Fruit fly (Drosophila melanogaster) whole organism, embryonic: ENCODE data around the gene CG15012.

Experiments used
- Aef1 ChIP-seq: fragments of 200-800 bp; sonication (Bioruptor generic); IDR thresholded peaks from 3 replicates; pipeline ENCODE4 v1.3.6; 2022; ENCODE audit warnings: missing biosample characterization, missing genetic modification characterization
- CG10267 ChIP-seq: fragments of 200-800 bp; sonication (Bioruptor generic); optimal IDR thresholded peaks from 2 replicates; lab custom pipeline; 2018; ENCODE audit warnings: missing biosample characterization, mild to moderate bottlenecking, missing genetic modification characterization, moderate library complexity
- CG12155 ChIP-seq: fragments of 200-800 bp; sonication (Bioruptor generic); optimal IDR thresholded peaks from 3 replicates; lab custom pipeline; 2016; ENCODE audit warnings: missing biosample characterization, missing genetic modification characterization
- CG12744 ChIP-seq: fragments of 200-800 bp; sonication (Bioruptor generic); optimal IDR thresholded peaks from 2 replicates; lab custom pipeline; 2016; ENCODE audit warnings: missing biosample characterization, missing genetic modification characterization
- CG12942 ChIP-seq: fragments of 200-800 bp; sonication (Bioruptor generic); optimal IDR thresholded peaks from 3 replicates; lab custom pipeline; 2016; ENCODE audit warnings: missing biosample characterization, missing genetic modification characterization
- CG15514 ChIP-seq: fragments of 200-800 bp; sonication (Bioruptor generic); optimal IDR thresholded peaks from 3 replicates; lab custom pipeline; 2017; ENCODE audit warnings: missing biosample characterization, missing genetic modification characterization, mild to moderate bottlenecking, moderate library complexity, missing genetic modification reagents
- CG1647 ChIP-seq: fragments of 200-800 bp; sonication (Bioruptor generic); optimal IDR thresholded peaks from 3 replicates; lab custom pipeline; 2016; ENCODE audit warnings: missing biosample characterization, missing genetic modification characterization
- CG17359 ChIP-seq: fragments of 200-800 bp; sonication (Bioruptor generic); optimal IDR thresholded peaks from 3 replicates; lab custom pipeline; 2018; ENCODE audit warnings: missing biosample characterization, mild to moderate bottlenecking, missing genetic modification characterization, moderate library complexity
- CG17802 ChIP-seq: fragments of 200-800 bp; sonication (Bioruptor generic); optimal IDR thresholded peaks from 2 replicates; lab custom pipeline; 2018; ENCODE audit warnings: missing biosample characterization, mild to moderate bottlenecking, missing genetic modification characterization, moderate library complexity
- CG2120 ChIP-seq: fragments of 200-800 bp; sonication (Bioruptor generic); optimal IDR thresholded peaks from 3 replicates; lab custom pipeline; 2016; ENCODE audit warnings: missing biosample characterization, missing genetic modification characterization
- CG3281 ChIP-seq: fragments of 200-800 bp; sonication (Bioruptor generic); optimal IDR thresholded peaks from 3 replicates; lab custom pipeline; 2017; ENCODE audit warnings: missing biosample characterization, mild to moderate bottlenecking, missing genetic modification characterization
- CG4404 ChIP-seq: fragments of 200-800 bp; sonication (Bioruptor generic); IDR thresholded peaks from 2 replicates; pipeline ENCODE4 v1.3.6; 2022; ENCODE audit warnings: missing biosample characterization, missing genetic modification characterization
- CG5180 ChIP-seq: fragments of 200-800 bp; sonication (Bioruptor generic); optimal IDR thresholded peaks from 3 replicates; lab custom pipeline; 2017; ENCODE audit warnings: missing biosample characterization, missing genetic modification characterization, mild to moderate bottlenecking, moderate library complexity, missing genetic modification reagents
- CG6765 ChIP-seq: fragments of 200-800 bp; sonication (Bioruptor generic); optimal IDR thresholded peaks from 3 replicates; lab custom pipeline; 2017; ENCODE audit warnings: missing biosample characterization, mild to moderate bottlenecking, missing genetic modification characterization
- CG7271 ChIP-seq: fragments of 200-800 bp; sonication (Bioruptor generic); optimal IDR thresholded peaks from 2 replicates; lab custom pipeline; 2018; ENCODE audit warnings: missing biosample characterization, mild to moderate bottlenecking, missing genetic modification characterization, moderate library complexity
- CG7987 ChIP-seq: fragments of 200-800 bp; sonication (Bioruptor generic); optimal IDR thresholded peaks from 2 replicates; lab custom pipeline; 2018; ENCODE audit warnings: missing biosample characterization, mild to moderate bottlenecking, missing genetic modification characterization, moderate library complexity
- CG8765 ChIP-seq: fragments of 200-800 bp; sonication (Bioruptor generic); IDR thresholded peaks from 2 replicates; pipeline ENCODE4 v1.3.6; 2022; ENCODE audit warnings: missing biosample characterization, missing genetic modification characterization
- Chrac-16 ChIP-seq: fragments of 200-800 bp; sonication (Bioruptor generic); optimal IDR thresholded peaks from 3 replicates; lab custom pipeline; 2016; ENCODE audit warnings: missing biosample characterization, missing genetic modification characterization
- CoRest ChIP-seq: fragments of 200-800 bp; sonication (Bioruptor generic); optimal IDR thresholded peaks from 3 replicates; lab custom pipeline; 2018; ENCODE audit warnings: missing biosample characterization, mild to moderate bottlenecking, missing genetic modification characterization, moderate library complexity
- Eip74EF ChIP-seq, 2 experiments: fragments of 200-800 bp in 1 of 2; fragments of >200 bp in 1 of 2; sonication (Bioruptor generic) in 1 of 2; optimal IDR thresholded peaks; 2 replicates each; lab custom pipeline; 2017 to 2019; ENCODE audit warnings: missing biosample characterization in 2 of 2, missing genetic modification characterization in 2 of 2, mild to moderate bottlenecking in 1 of 2, moderate library complexity in 1 of 2
- Fer2 ChIP-seq: fragments of 200-800 bp; sonication (Bioruptor generic); optimal IDR thresholded peaks from 2 replicates; lab custom pipeline; 2018; ENCODE audit warnings: missing biosample characterization, mild to moderate bottlenecking, missing genetic modification characterization, moderate library complexity
- GATAe ChIP-seq: fragments of 200-800 bp; sonication (Bioruptor generic); conservative IDR thresholded peaks from 2 replicates; pipeline ENCODE4 v1.3.6; 2022; ENCODE audit warnings: missing biosample characterization, missing genetic modification characterization
- HmgZ ChIP-seq: fragments of 200-800 bp; sonication (Bioruptor generic); optimal IDR thresholded peaks from 2 replicates; lab custom pipeline; 2018; ENCODE audit warnings: missing biosample characterization, mild to moderate bottlenecking, missing genetic modification characterization
- Hr78 ChIP-seq, 2 experiments: fragments of 200-800 bp in 1 of 2; fragments of >200 bp in 1 of 2; sonication (Bioruptor generic) in 1 of 2; optimal IDR thresholded peaks; 2 replicates each; lab custom pipeline; 2017 to 2019; ENCODE audit warnings: missing biosample characterization in 2 of 2, missing genetic modification characterization in 2 of 2, mild to moderate bottlenecking in 1 of 2, moderate library complexity in 1 of 2
- Med ChIP-seq: fragments of 200-800 bp; sonication (Bioruptor generic); peaks from one replicate; lab custom pipeline; 2016; ENCODE audit warnings: missing biosample characterization, missing genetic modification characterization, mild to moderate bottlenecking, inconsistent platforms, moderate library complexity
- NK7.1 ChIP-seq: fragments of 200-800 bp; sonication (Bioruptor generic); optimal IDR thresholded peaks from 3 replicates; lab custom pipeline; 2016; ENCODE audit warnings: missing biosample characterization, missing genetic modification characterization
- Neu2 ChIP-seq: fragments of 200-800 bp; sonication (Bioruptor generic); optimal IDR thresholded peaks from 3 replicates; lab custom pipeline; 2016; ENCODE audit warnings: missing biosample characterization, missing genetic modification characterization, borderline replicate concordance
- Ptx1 ChIP-seq: fragments of 200-800 bp; sonication (Bioruptor generic); IDR thresholded peaks from 2 replicates; pipeline ENCODE4 v1.3.6; 2022; ENCODE audit warnings: missing biosample characterization, missing genetic modification characterization
- Six4 ChIP-seq: fragments of 200-800 bp; sonication (Bioruptor generic); optimal IDR thresholded peaks from 2 replicates; lab custom pipeline; 2016; ENCODE audit warnings: missing biosample characterization, missing genetic modification characterization
- bowl ChIP-seq: fragments of 200-800 bp; sonication (Bioruptor generic); IDR thresholded peaks from 2 replicates; pipeline ENCODE4 v1.3.6; 2022; ENCODE audit warnings: missing biosample characterization, missing genetic modification characterization
- cas ChIP-seq: fragments of 200-800 bp; sonication (Bioruptor generic); IDR thresholded peaks from 2 replicates; pipeline ENCODE4 v1.3.6; 2022; ENCODE audit warnings: missing biosample characterization, missing genetic modification characterization
- corto ChIP-seq: fragments of 200-800 bp; sonication (Bioruptor generic); optimal IDR thresholded peaks from 2 replicates; lab custom pipeline; 2016; ENCODE audit warnings: missing biosample characterization, mild to moderate bottlenecking, missing genetic modification characterization, moderate library complexity
- croc ChIP-seq: fragments of 200-800 bp; sonication (Bioruptor generic); conservative IDR thresholded peaks from 3 replicates; pipeline ENCODE4 v1.3.6; 2022; ENCODE audit warnings: missing biosample characterization, missing genetic modification characterization
- da ChIP-seq: fragments of 200-800 bp; sonication (Bioruptor generic); optimal IDR thresholded peaks from 2 replicates; lab custom pipeline; 2016; ENCODE audit warnings: missing biosample characterization, missing genetic modification characterization
- dan ChIP-seq: fragments of 200-800 bp; sonication (Bioruptor generic); IDR thresholded peaks from 2 replicates; pipeline ENCODE4 v1.3.6; 2022; ENCODE audit warnings: missing biosample characterization, missing genetic modification characterization
- disco-r ChIP-seq: fragments of 200-800 bp; sonication (Bioruptor generic); optimal IDR thresholded peaks from 2 replicates; lab custom pipeline; 2016; ENCODE audit warnings: missing biosample characterization, missing genetic modification characterization
- dm ChIP-seq: fragments of 200-800 bp; sonication (Bioruptor generic); optimal IDR thresholded peaks from 3 replicates; lab custom pipeline; 2016; ENCODE audit warnings: missing biosample characterization, missing genetic modification characterization
- dpn ChIP-seq, 2 experiments: fragments of 200-800 bp; sonication (Bioruptor generic); optimal IDR thresholded peaks; 3 replicates each; lab custom pipeline; 2016; ENCODE audit warnings: missing biosample characterization in 2 of 2, missing genetic modification characterization in 2 of 2
- ham ChIP-seq: fragments of 200-800 bp; sonication (Bioruptor generic); IDR thresholded peaks from 2 replicates; pipeline ENCODE4 v1.3.6; 2022; ENCODE audit warnings: missing biosample characterization, missing genetic modification characterization
- hth ChIP-seq: fragments of >200 bp; optimal IDR thresholded peaks from 2 replicates; lab custom pipeline; 2017; ENCODE audit warnings: inconsistent platforms
- p53 ChIP-seq: fragments of 200-800 bp; sonication (Bioruptor generic); optimal IDR thresholded peaks from 2 replicates; lab custom pipeline; 2016; ENCODE audit warnings: missing biosample characterization, missing genetic modification characterization
- pros ChIP-seq: fragments of 200-800 bp; sonication (Bioruptor generic); optimal IDR thresholded peaks from 3 replicates; lab custom pipeline; 2019; ENCODE audit warnings: missing biosample characterization, mild to moderate bottlenecking, missing genetic modification characterization, moderate library complexity
- shn ChIP-seq: fragments of 200-800 bp; sonication (Bioruptor generic); optimal IDR thresholded peaks from 3 replicates; lab custom pipeline; 2016; ENCODE audit warnings: missing biosample characterization, missing genetic modification characterization
- trem ChIP-seq: fragments of 200-800 bp; optimal IDR thresholded peaks from 3 replicates; lab custom pipeline; 2019; ENCODE audit warnings: missing biosample characterization, mild to moderate bottlenecking, missing genetic modification characterization, moderate library complexity
- unc-4 ChIP-seq: fragments of 200-800 bp; sonication (Bioruptor generic); IDR thresholded peaks from 2 replicates; pipeline ENCODE4 v1.3.6; 2022; ENCODE audit warnings: missing biosample characterization, missing genetic modification characterization; ENCODE audit not compliant: partially characterized antibody
- wdn ChIP-seq: fragments of 200-800 bp; sonication (Bioruptor generic); IDR thresholded peaks from 2 replicates; pipeline ENCODE4 v1.3.6; 2022; ENCODE audit warnings: missing biosample characterization, missing genetic modification characterization
- wor ChIP-seq: fragments of 200-800 bp; sonication (Bioruptor generic); IDR thresholded peaks from 2 replicates; pipeline ENCODE4 v1.3.6; 2022; ENCODE audit warnings: missing biosample characterization, missing genetic modification characterization

CG15012 gene

DNA sequence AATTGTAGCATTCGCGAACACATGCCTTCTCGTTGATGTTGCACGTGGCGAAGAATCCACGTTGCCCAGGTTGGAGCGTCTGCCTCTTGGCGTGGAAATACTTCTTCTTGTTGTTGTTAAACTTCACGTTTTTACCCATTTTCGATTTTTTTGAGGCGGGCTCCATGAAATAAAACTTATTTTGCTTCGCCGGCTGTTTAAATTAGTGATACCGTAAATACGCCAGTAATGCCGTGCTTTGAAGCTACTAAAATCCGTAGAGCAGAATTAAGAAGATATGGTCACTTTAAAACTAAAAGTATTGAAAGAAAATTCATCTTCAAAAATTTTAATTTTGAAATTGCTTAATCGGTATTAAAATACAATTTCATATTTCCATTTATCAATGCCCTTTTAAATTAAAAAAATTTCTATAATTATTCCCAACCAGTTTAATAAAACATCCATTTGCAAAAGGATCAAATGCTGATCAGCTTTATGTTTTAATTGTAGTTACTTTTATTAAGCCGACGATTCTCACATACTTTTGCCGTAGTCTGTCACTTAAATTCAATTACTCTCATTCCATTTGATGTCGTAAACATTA lies 30.1 kb upstream of the CG15012 start, which contains the start of gene CG15014 (continued):
- TF ChIP-seq dm (GFP tag; lab: Kevin White, UChicago) (peak; percentile 43), CG10267 (tag; lab: Kevin White, UChicago) (peak; percentile 34)

- TF ChIP-seq CG15514 (GFP tag; lab: Kevin White, UChicago) (no peak), CG12155 (no peak), CG12744 (no peak), Ptx1 (no peak), CG5180 (no peak), hth (no peak), NK7.1 (no peak), CG17359 (tag; lab: Kevin White, UChicago) (no peak), CG6765 (GFP tag; lab: Kevin White, UChicago) (no peak), da (no peak), bowl (GFP tag; lab: Robert Waterston, UW) (no peak), disco-r (no peak), CG7271 (tag; lab: Kevin White, UChicago) (no peak), p53 (GFP tag; lab: Kevin White, UChicago) (no peak), CG4404 (GFP tag; lab: Robert Waterston, UW) (no peak), Aef1 (GFP tag; lab: Robert Waterston, UW) (no peak), Neu2 (no peak), Hr78 (GFP tag; optimal IDR thresholded peaks at IDR 0.05; lab: Kevin White, UChicago) (peak in 1 of 2 experiments; percentile 83), trem (peak; percentile 26), CG1647 (GFP tag; lab: Kevin White, UChicago) (no peak), dpn (GFP tag; optimal IDR thresholded peaks at IDR 0.05; lab: Kevin White, UChicago) (no peak), cas (GFP tag; lab: Robert Waterston, UW) (no peak), Chrac-16 (GFP tag; lab: Kevin White, UChicago) (no peak), shn (GFP tag; lab: Kevin White, UChicago) (no peak), Eip74EF (GFP tag; optimal IDR thresholded peaks at IDR 0.05; lab: Kevin White, UChicago) (no peak), CG7987 (GFP tag; lab: Kevin White, UChicago) (no peak), dan (no peak), Fer2 (tag; lab: Kevin White, UChicago) (no peak), CG8765 (no peak), wor (GFP tag; lab: Robert Waterston, UW) (no peak), CoRest (tag; lab: Kevin White, UChicago) (no peak), pros (GFP tag; lab: Kevin White, UChicago) (no peak), CG17802 (tag; lab: Kevin White, UChicago) (no peak), HmgZ (tag; lab: Kevin White, UChicago) (no peak), wdn (GFP tag; lab: Robert Waterston, UW) (no peak), corto (GFP tag; lab: Kevin White, UChicago) (no peak), GATAe (GFP tag; lab: Robert Waterston, UW) (peak; percentile 57; the same call in 1 of the 2 replicates), CG3281 (no peak), Six4 (GFP tag; lab: Kevin White, UChicago) (no peak), croc (GFP tag; lab: Robert Waterston, UW) (no peak), unc-4 (no peak), ham (GFP tag; lab: Robert Waterston, UW) (no peak), Med (GFP tag; lab: Kevin White, UChicago) (no peak), CG2120 (no peak), CG12942 (GFP tag; lab: Kevin White, UChicago) (no peak)
Measured at dm6 chr3L:4318677-4319580, 26.9 kb upstream of the CG15012 start, which contains the start of gene PMP34. TSS of gene PMP34 (plus strand) at chr3L:4318755.
